Fruit fly (Drosophila melanogaster): ENCODE measurements around the gene Tengl2.

Tengl2 gene

dm6 chr2L:2202018-2202852 is 36.9 kb downstream of the Tengl2 start (continued):
- TF ChIP-seq CG8290 (GFP tag; optimal IDR thresholded peaks at IDR 0.05), result peak; percentile 99
- peak; percentile 95 to 98 for TF ChIP-seq CG8290 (tag; optimal IDR thresholded peaks at IDR 0.05)
- peak; percentile 99 for TF ChIP-seq CG30403 (GFP tag; optimal IDR thresholded peaks at IDR 0.05)
- TF ChIP-seq CG2712 (tag; optimal IDR thresholded peaks at IDR 0.05), result peak; percentile 100
- peak; percentile 34; the same call in 1 of the 2 replicates for TF ChIP-seq Bgb (GFP tag; IDR thresholded peaks at IDR 0.05; ENCODE audit: partially characterized antibody)
- TF ChIP-seq yki (optimal IDR thresholded peaks at IDR 0.05), result peak; percentile 62
- TF ChIP-seq knrl (GFP tag; IDR thresholded peaks at IDR 0.05; ENCODE audit: partially characterized antibody), result peak; percentile 70; the same call in 2 of the 3 replicates
- TF ChIP-seq CG3407 (GFP tag; optimal IDR thresholded peaks at IDR 0.05), result peak; percentile 99
- TF ChIP-seq eyg (GFP tag; optimal IDR thresholded peaks at IDR 0.05), result peak; percentile 92
- peak; percentile 94 for TF ChIP-seq HmgD (GFP tag; optimal IDR thresholded peaks at IDR 0.05)
- TF ChIP-seq CG6689 (GFP tag; IDR thresholded peaks at IDR 0.05), result peak; percentile 99
- TF ChIP-seq CG5953 (GFP tag; IDR thresholded peaks at IDR 0.05), result peak; percentile 99
- TF ChIP-seq CG12744 (GFP tag; optimal IDR thresholded peaks at IDR 0.05), result peak; percentile 95
- TF ChIP-seq Fer3 (tag; optimal IDR thresholded peaks at IDR 0.05), result peak; percentile 94
- peak; percentile 98 for TF ChIP-seq CG3726 (GFP tag; IDR thresholded peaks at IDR 0.05)
- TF ChIP-seq D19B (GFP tag; optimal IDR thresholded peaks at IDR 0.05), result peak; percentile 17
- peak; percentile 72 for TF ChIP-seq CG9797 (GFP tag; optimal IDR thresholded peaks at IDR 0.05)
- TF ChIP-seq Ptx1 (GFP tag; IDR thresholded peaks at IDR 0.05), result peak; percentile 98
- TF ChIP-seq HLH54F (GFP tag; optimal IDR thresholded peaks at IDR 0.05), result peak; percentile 89
- TF ChIP-seq CG15479 (GFP tag; optimal IDR thresholded peaks at IDR 0.05), result peak; percentile 81
- peak; percentile 93 for TF ChIP-seq C15 (GFP tag; IDR thresholded peaks at IDR 0.05)
- peak; percentile 98 for TF ChIP-seq CG14441 (GFP tag; IDR thresholded peaks at IDR 0.05)
- peak; percentile 96 for TF ChIP-seq lab (GFP tag; optimal IDR thresholded peaks at IDR 0.05)
- peak; percentile 94 for TF ChIP-seq CG6654 (GFP tag; optimal IDR thresholded peaks at IDR 0.05)

DNA sequence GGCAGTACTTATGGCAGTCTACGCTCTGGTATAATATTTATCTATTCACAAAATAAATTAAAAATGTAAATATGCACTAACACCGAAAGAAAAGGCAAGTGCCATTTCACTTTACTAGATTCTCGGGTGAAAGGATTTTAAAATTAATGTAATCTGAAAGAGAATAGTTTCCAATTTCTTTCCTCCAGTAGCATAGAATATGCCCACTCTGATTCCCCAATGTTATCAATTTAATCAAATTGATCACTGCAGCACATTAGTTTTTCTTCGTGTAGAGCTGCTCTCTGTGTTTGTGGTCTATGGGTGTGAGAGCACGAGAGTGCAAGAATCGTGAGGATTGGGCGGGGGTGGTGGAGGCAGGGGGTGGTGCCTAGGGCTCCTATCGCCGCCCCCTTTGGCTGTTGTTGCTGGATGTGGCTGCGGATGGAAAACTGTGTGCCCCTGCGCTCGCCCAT is 38.0 kb downstream of the Tengl2 start:
- peak; percentile 60 for TF ChIP-seq CG10366 (GFP tag; IDR thresholded peaks at IDR 0.05)
- no peak for TF ChIP-seq CG16813 (GFP tag; IDR thresholded peaks at IDR 0.05; ENCODE audit: partially characterized antibody)
- TF ChIP-seq row (GFP tag; IDR thresholded peaks at IDR 0.05), result peak; percentile 82
- no peak for TF ChIP-seq unc-4 (GFP tag; IDR thresholded peaks at IDR 0.05; ENCODE audit: partially characterized antibody)
- TF ChIP-seq slbo (GFP tag; IDR thresholded peaks at IDR 0.05), result 0 out of 2 replicates have a peak, but pooled peaks have one; percentile 25
- TF ChIP-seq so (GFP tag; IDR thresholded peaks at IDR 0.05), result peak; percentile 70; the same call in 2 of the 3 replicates
- TF ChIP-seq Dad (GFP tag; optimal IDR thresholded peaks at IDR 0.05), result peak; percentile 59
- TF ChIP-seq CG10565 (GFP tag; optimal IDR thresholded peaks at IDR 0.05), result peak; percentile 44
- TF ChIP-seq z (GFP tag; IDR thresholded peaks at IDR 0.05), result peak; percentile 4; the same call in 1 of the 3 replicates
- TF ChIP-seq CG7963 (GFP tag; IDR thresholded peaks at IDR 0.05; ENCODE audit: partially characterized antibody), result no peak
- TF ChIP-seq Antp (GFP tag; optimal IDR thresholded peaks at IDR 0.05), result peak; percentile 54
- TF ChIP-seq tna (GFP tag; IDR thresholded peaks at IDR 0.05; ENCODE audit: partially characterized antibody), result no peak
- TF ChIP-seq CG9437 (GFP tag; optimal IDR thresholded peaks at IDR 0.05), result peak; percentile 70
- peak; percentile 94 for TF ChIP-seq CG10979 (tag; optimal IDR thresholded peaks at IDR 0.05)
- peak; percentile 77 for TF ChIP-seq CG1602 (GFP tag; optimal IDR thresholded peaks at IDR 0.05)
- TF ChIP-seq gce (GFP tag; IDR thresholded peaks at IDR 0.05), result peak; percentile 62; the same call in 2 of the 3 replicates
- TF ChIP-seq cg (GFP tag; optimal IDR thresholded peaks at IDR 0.05), result no peak
- peak; percentile 87 for TF ChIP-seq vvl (GFP tag; IDR thresholded peaks at IDR 0.05)
- TF ChIP-seq Camta (GFP tag; optimal IDR thresholded peaks at IDR 0.05), result peak; percentile 75
- peak; percentile 28; the same call in 1 of the 2 replicates for TF ChIP-seq CG7372 (GFP tag; IDR thresholded peaks at IDR 0.05)
- peak; percentile 42; the same call in 2 of the 4 replicates for TF ChIP-seq Gug (GFP tag; IDR thresholded peaks at IDR 0.05)
- TF ChIP-seq Sox102F (GFP tag; optimal IDR thresholded peaks at IDR 0.05), result peak; percentile 86
- no peak for TF ChIP-seq mld (GFP tag; IDR thresholded peaks at IDR 0.05; ENCODE audit: partially characterized antibody)
- peak; percentile 63 for TF ChIP-seq bab2 (GFP tag; optimal IDR thresholded peaks at IDR 0.05)
- TF ChIP-seq Dip2 (GFP tag; IDR thresholded peaks at IDR 0.05), result no peak
- TF ChIP-seq Dfd (GFP tag; optimal IDR thresholded peaks at IDR 0.05), result no peak
- TF ChIP-seq CTCF (GFP tag; optimal IDR thresholded peaks at IDR 0.05), result peak; percentile 38
